Worm (Caenorhabditis elegans): ENCODE data around the gene pgap-1.

- TF ChIP-seq ama-1 (optimal IDR thresholded peaks at IDR 0.05): no peak
- no peak for TF ChIP-seq flt-1 (GFP tag; IDR thresholded peaks at IDR 0.05)
- peak; percentile 19 for TF ChIP-seq ceh-36 (tag; optimal IDR thresholded peaks at IDR 0.05)
- TF ChIP-seq sea-1 (GFP tag; conservative IDR thresholded peaks at IDR 0.05): no peak
- no peak for TF ChIP-seq ets-7 (tag; optimal IDR thresholded peaks at IDR 0.05)
Observed at ce11 chrV:11211323-11211722, 30.4 kb upstream of the pgap-1 start.

Data from whole organism, early embryonic.